Worm (Caenorhabditis elegans) whole organism, L2 larva: Measurements from ENCODE around the gene aexr-1.

ENCODE experiments used
- ama-1 ChIP-seq: fragments of 150-350 bp; optimal IDR thresholded peaks from 2 replicates; lab custom pipeline; 2018; ENCODE audit warnings: inconsistent platforms
- blmp-1 ChIP-seq: sonication (generic microtip); optimal IDR thresholded peaks from 2 replicates; lab custom pipeline; 2017; ENCODE audit warnings: missing genetic modification characterization, mild to moderate bottlenecking, missing compliant biosample characterization, antibody characterized with exemption, moderate library complexity; ENCODE audit not compliant: insufficient read depth
- gmeb-1 ChIP-seq: fragments of 150-350 bp; optimal IDR thresholded peaks from 2 replicates; lab custom pipeline; 2014; ENCODE audit warnings: missing biosample characterization, missing genetic modification characterization
- lin-39 ChIP-seq: fragments of 150-350 bp; optimal IDR thresholded peaks from 2 replicates; lab custom pipeline; 2014; ENCODE audit warnings: missing biosample characterization, missing genetic modification reagents, missing genetic modification characterization
- nhr-237 ChIP-seq: fragments of 150-350 bp; optimal IDR thresholded peaks from 2 replicates; lab custom pipeline; 2014; ENCODE audit warnings: missing biosample characterization, missing genetic modification characterization
- nhr-6 ChIP-seq: fragments of 150-350 bp; optimal IDR thresholded peaks from 2 replicates; lab custom pipeline; 2014; ENCODE audit warnings: missing biosample characterization, missing genetic modification characterization

- no peak for TF ChIP-seq ama-1 (lab: Kevin White, UChicago)
- no peak for TF ChIP-seq nhr-237
- no peak for TF ChIP-seq blmp-1 (tag; lab: Kevin White, UChicago)
- TF ChIP-seq nhr-6 (tag; lab: Kevin White, UChicago) = no peak
- TF ChIP-seq lin-39 (tag; lab: Kevin White, UChicago) = no peak
- TF ChIP-seq gmeb-1 (tag; lab: Kevin White, UChicago) = no peak
Measured at ce11 chrX:6672519-6672918, 37.4 kb upstream of the aexr-1 start, which contains the start of gene col-172.
